Fruit fly (Drosophila melanogaster): Measurements from ENCODE around the gene CG11858.

The CG11858 gene

DNA sequence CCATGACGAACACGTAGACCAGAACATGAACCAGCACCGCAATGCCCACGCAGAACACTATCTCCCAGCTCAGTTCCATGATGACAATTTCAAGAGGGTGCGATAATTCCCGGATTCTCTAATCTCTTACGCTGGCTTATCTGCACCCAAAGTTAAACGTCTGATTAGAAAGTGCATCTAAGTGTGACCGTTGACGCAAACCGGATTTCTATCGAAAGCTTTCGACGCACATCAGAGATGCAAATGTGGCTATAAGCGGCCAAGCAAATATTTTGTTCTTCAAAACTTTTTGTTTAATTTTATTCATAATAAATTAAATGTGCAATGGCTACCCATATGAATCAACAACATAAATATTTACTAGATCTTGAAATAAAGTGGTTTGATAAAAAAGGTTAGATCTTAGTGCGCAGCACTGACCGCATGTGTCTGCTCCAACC, at the start of gene CG11858, which contains the start of gene Kdsr:
TSS of gene CG11858 (plus strand) at position 420 of the 440 bp plus-strand sequence.
TSS of gene Kdsr (minus strand) at position 177 of the 440 bp plus-strand sequence.
- TF ChIP-seq CG6163 (GFP tag; IDR thresholded peaks at IDR 0.05) (peak; percentile 58; the same call in 1 of the 3 replicates), CG15336 (GFP tag; IDR thresholded peaks at IDR 0.05) (0 out of 2 replicates have a peak, but pooled peaks have one; percentile 43), OdsH (GFP tag; optimal IDR thresholded peaks at IDR 0.05) (no peak), CG8632 (GFP tag; optimal IDR thresholded peaks at IDR 0.05) (no peak), dac (GFP tag; optimal IDR thresholded peaks at IDR 0.05) (no peak), Ets96B (tag; optimal IDR thresholded peaks at IDR 0.05) (peak; percentile 53), CG16779 (tag; optimal IDR thresholded peaks at IDR 0.05) (no peak), net (GFP tag; optimal IDR thresholded peaks at IDR 0.05) (no peak), CG6276 (GFP tag; optimal IDR thresholded peaks at IDR 0.05) (no peak), CG11762 (GFP tag; optimal IDR thresholded peaks at IDR 0.05; ENCODE audit: insufficient read depth) (no peak), CG34406 (GFP tag; optimal IDR thresholded peaks at IDR 0.05) (no peak), Eip75B (GFP tag; optimal IDR thresholded peaks at IDR 0.05) (no peak), dsx (GFP tag; optimal IDR thresholded peaks at IDR 0.05; ENCODE audit: poor library complexity, severe bottlenecking) (peak; percentile 37), CG11294 (GFP tag; IDR thresholded peaks at IDR 0.05) (peak; percentile 28; the same call in 1 of the 2 replicates), CG31627 (GFP tag; optimal IDR thresholded peaks at IDR 0.05) (peak; percentile 73), CG8119 (GFP tag; IDR thresholded peaks at IDR 0.05) (peak; percentile 44; the same call in 2 of the 3 replicates), CG3919 (GFP tag; optimal IDR thresholded peaks at IDR 0.05) (no peak), CG10631 (GFP tag; optimal IDR thresholded peaks at IDR 0.05) (no peak), CG32006 (GFP tag; optimal IDR thresholded peaks at IDR 0.05) (no peak), Hr39 (GFP tag; optimal IDR thresholded peaks at IDR 0.05) (no peak), vri (GFP tag; optimal IDR thresholded peaks at IDR 0.05) (peak; percentile 94), CG4318 (GFP tag; optimal IDR thresholded peaks at IDR 0.05) (no peak), esn (GFP tag; optimal IDR thresholded peaks at IDR 0.05) (peak; percentile 78), Smox (GFP tag; optimal IDR thresholded peaks at IDR 0.05) (no peak), eg (GFP tag; IDR thresholded peaks at IDR 0.05) (peak; percentile 72; the same call in 2 of the 3 replicates), achi (GFP tag; optimal IDR thresholded peaks at IDR 0.05) (peak; percentile 36), fkh (GFP tag; optimal IDR thresholded peaks at IDR 0.05) (peak; percentile 76), Eip78C (GFP tag) (no peak), Eip93F (GFP tag; optimal IDR thresholded peaks at IDR 0.05) (peak; percentile 60), Sox15 (GFP tag; optimal IDR thresholded peaks at IDR 0.05) (peak; percentile 13), Hr4 (GFP tag; optimal IDR thresholded peaks at IDR 0.05) (no peak), spab (GFP tag; optimal IDR thresholded peaks at IDR 0.05) (no peak), Lpt (GFP tag; optimal IDR thresholded peaks at IDR 0.05) (peak; percentile 6), acj6 (GFP tag; optimal IDR thresholded peaks at IDR 0.05) (no peak), CG6792 (GFP tag; optimal IDR thresholded peaks at IDR 0.05) (no peak), topi (GFP tag; optimal IDR thresholded peaks at IDR 0.05) (no peak), CG6854 (GFP tag; optimal IDR thresholded peaks at IDR 0.05) (no peak), fd85E (GFP tag; optimal IDR thresholded peaks at IDR 0.05) (no peak), Met (GFP tag; optimal IDR thresholded peaks at IDR 0.05) (no peak), Ets21C (GFP tag; optimal IDR thresholded peaks at IDR 0.05) (no peak), pdm3 (GFP tag; optimal IDR thresholded peaks at IDR 0.05) (no peak), CG7368 (GFP tag; optimal IDR thresholded peaks at IDR 0.05) (no peak), Sox102F (GFP tag; optimal IDR thresholded peaks at IDR 0.05) (no peak), CG3032 (tag; optimal IDR thresholded peaks at IDR 0.05) (peak; percentile 58), salr (GFP tag; optimal IDR thresholded peaks at IDR 0.05) (no peak), lz (GFP tag; optimal IDR thresholded peaks at IDR 0.05) (peak; percentile 77), Gug (GFP tag; IDR thresholded peaks at IDR 0.05) (peak; percentile 65), Hr38 (GFP tag; optimal IDR thresholded peaks at IDR 0.05) (no peak), CG9139 (GFP tag; optimal IDR thresholded peaks at IDR 0.05) (no peak), CG1621 (tag; optimal IDR thresholded peaks at IDR 0.05) (peak; percentile 44), CG10669 (GFP tag; optimal IDR thresholded peaks at IDR 0.05) (no peak), CG8319 (GFP tag; optimal IDR thresholded peaks at IDR 0.05) (no peak), CG6808 (GFP tag; optimal IDR thresholded peaks at IDR 0.05) (no peak)
